Worm (Caenorhabditis elegans): ENCODE data around the gene F20G2.2.

Gene F20G2.2

DNA sequence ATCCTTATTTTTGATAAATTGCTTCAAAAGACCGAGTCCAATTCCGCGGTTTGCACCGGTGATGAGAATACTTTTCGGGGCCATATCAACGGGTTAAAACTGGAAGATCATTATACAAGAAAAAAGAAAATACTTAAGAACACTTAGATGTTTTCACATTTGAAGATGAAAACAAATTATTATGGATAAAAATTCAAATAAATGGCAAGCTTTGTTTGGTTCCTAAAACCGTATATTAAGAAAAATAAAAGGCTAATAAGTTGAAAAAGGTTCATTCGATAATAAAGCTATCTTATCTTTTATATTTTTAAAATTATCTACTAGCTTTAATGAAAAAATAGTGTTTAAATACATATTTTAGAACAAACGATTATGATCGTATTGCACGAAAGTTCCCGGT is 2.7 kb downstream of the F20G2.2 start, which contains the start of gene F20G2.1:
F20G2.1 (minus strand) TSS at position 101 of the 400 bp plus-strand sequence.
- TF ChIP-seq lin-35 (GFP tag; optimal IDR thresholded peaks at IDR 0.05) (no peak), jun-1 (tag; optimal IDR thresholded peaks at IDR 0.05) (no peak), lir-3 (tag; optimal IDR thresholded peaks at IDR 0.05; ENCODE audit: poor library complexity) (no peak)

DNA sequence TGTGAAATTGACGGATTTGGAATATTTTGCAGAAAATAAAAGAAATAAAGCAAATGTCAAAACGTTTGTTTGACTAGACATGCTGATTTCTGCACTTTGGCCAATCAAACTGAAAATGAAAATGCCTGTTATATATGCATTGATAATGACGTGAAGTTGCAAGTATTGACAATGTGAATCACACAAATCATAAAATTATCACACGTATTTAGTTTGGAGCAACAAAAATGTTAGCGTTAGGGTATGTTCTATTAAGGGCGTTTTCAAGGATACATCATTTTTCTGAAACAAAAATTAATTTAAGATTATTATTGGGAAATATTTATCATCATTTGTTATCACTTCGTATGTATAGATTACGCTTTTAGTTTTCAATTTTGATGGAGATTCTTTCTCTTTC is 4.4 kb downstream of the F20G2.2 start, which contains the start of gene cld-9:
cld-9 (minus strand) TSS at position 81 of the 400 bp plus-strand sequence.
- TF ChIP-seq nhr-77 (tag; optimal IDR thresholded peaks at IDR 0.05) = no peak
- TF ChIP-seq C34B4.2 (tag; optimal IDR thresholded peaks at IDR 0.05) = no peak
- TF ChIP-seq elt-2 (tag; optimal IDR thresholded peaks at IDR 0.05) = peak; percentile 41
- no peak for TF ChIP-seq hlh-17 (GFP tag; optimal IDR thresholded peaks at IDR 0.05; ENCODE audit: borderline replicate concordance)
- TF ChIP-seq lir-3 (tag; optimal IDR thresholded peaks at IDR 0.05; ENCODE audit: poor library complexity) = no peak
- no peak for TF ChIP-seq lin-14 (GFP tag; optimal IDR thresholded peaks at IDR 0.05)
- TF ChIP-seq mdl-1 (tag; optimal IDR thresholded peaks at IDR 0.05) = no peak
- TF ChIP-seq mab-9 (GFP tag; IDR thresholded peaks at IDR 0.05) = no peak

DNA sequence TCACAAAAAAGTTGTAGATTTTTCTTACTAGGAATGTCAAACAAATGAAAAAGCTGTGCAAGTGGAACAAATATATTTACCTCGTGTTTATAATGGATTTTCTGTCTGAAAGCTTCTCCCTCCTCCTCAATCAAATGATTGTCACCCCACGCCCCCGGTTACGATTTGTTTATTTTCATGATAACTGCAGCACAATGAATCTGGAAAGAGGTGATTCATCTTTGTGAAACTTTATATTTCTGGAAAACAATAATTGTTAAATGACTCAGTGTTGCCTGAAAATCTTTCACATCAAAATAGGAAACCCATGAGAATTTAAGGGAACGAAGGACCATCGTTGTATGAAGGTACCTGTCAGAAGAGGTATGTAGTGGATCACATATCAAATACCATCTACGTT is 7.6 kb downstream of the F20G2.2 start, which contains the start of gene F35E12.10:
F35E12.10 (minus strand) TSS at position 101 of the 400 bp plus-strand sequence.
- no peak for TF ChIP-seq pag-3 (tag; optimal IDR thresholded peaks at IDR 0.05; ENCODE audit: borderline replicate concordance, insufficient read depth)

DNA sequence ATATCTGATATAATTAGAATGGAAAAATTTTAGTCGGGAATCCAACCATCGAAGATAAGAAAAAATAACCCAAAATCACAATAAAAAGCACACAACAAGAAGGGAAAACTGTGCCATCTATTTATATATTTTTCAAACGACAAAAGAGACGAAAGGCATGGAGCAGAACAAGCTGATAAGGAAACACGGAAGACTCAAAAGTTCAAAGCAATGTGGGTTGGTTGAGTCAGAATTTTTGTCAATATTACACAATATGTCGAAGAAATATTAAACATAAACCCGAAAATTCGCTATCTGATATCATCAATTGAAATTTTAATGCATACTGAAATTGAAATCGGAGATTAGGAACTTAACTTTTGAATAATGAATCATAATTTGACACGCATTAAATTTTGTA is 11.3 kb downstream of the F20G2.2 start, which contains the start of gene F35E12.9:
F35E12.9 (minus strand) TSS at position 227 of the 400 bp plus-strand sequence.
- TF ChIP-seq pax-3 (tag; optimal IDR thresholded peaks at IDR 0.05) = peak; percentile 55
- TF ChIP-seq lin-35 (GFP tag; optimal IDR thresholded peaks at IDR 0.05) = no peak
- TF ChIP-seq mep-1 (tag; optimal IDR thresholded peaks at IDR 0.05) = no peak
- no peak for TF ChIP-seq unc-62 (GFP tag; optimal IDR thresholded peaks at IDR 0.05)
- TF ChIP-seq elt-2 (tag; optimal IDR thresholded peaks at IDR 0.05) = peak; percentile 78

DNA sequence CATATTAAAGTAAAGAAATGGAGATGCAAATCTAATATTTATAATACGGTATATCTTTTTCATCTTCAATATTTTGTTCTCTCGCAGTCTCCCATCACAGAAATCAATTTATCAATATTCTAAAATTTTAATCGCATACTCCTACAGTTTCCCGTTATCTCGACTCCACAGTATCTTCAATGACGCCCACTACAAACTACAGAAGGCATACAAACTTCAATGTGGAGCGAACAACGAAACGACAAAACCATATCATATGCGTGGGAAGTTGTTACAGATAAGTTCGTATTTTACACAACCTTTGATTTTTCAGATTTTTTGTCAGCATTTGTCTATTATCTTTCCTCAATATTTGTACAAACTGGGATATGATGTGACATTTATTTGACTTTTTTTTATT is 16.3 kb downstream of the F20G2.2 start:
- TF ChIP-seq nhr-20 (tag; optimal IDR thresholded peaks at IDR 0.05) (peak; percentile 21), sup-37 (GFP tag; optimal IDR thresholded peaks at IDR 0.05) (no peak), ces-1 (GFP tag; optimal IDR thresholded peaks at IDR 0.05) (no peak), pax-3 (tag; optimal IDR thresholded peaks at IDR 0.05) (peak; percentile 3), elt-2 (tag; optimal IDR thresholded peaks at IDR 0.05) (peak; percentile 67), ama-1 (optimal IDR thresholded peaks at IDR 0.05) (no peak), efl-1 (optimal IDR thresholded peaks at IDR 0.05) (no peak), efl-1 (GFP tag; optimal IDR thresholded peaks at IDR 0.05 in 1 of 2) (peak in 1 of 2 experiments; percentile 3)

DNA sequence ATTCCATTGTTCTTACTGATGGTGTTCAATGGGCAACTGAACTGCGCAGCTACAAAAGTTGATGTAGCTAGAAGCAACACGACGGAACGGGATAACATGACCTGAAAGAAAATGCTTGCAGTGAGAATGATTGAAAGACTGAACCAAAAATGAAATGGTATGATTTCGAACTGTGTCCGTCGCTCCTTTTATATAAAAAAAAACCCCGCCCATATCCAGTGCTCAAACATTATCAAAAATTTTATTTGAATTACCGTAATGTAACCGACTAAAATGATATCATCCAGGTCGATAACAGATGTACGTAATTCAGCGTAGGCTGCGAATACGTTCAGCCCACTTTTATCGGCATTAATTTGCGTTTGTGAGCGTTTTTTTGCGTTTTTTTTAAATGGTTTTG is 17.8 kb downstream of the F20G2.2 start, which contains the start of gene irg-5:
irg-5 (minus strand) TSS at position 101 of the 400 bp plus-strand sequence.
- TF ChIP-seq efl-1 (optimal IDR thresholded peaks at IDR 0.05) (no peak), efl-1 (GFP tag; optimal IDR thresholded peaks at IDR 0.05 in 1 of 2) (no peak), nhr-76 (tag; optimal IDR thresholded peaks at IDR 0.05) (no peak), nhr-71 (tag; optimal IDR thresholded peaks at IDR 0.05) (no peak), jun-1 (tag; optimal IDR thresholded peaks at IDR 0.05) (no peak), nhr-85 (tag) (no peak), alr-1 (tag; optimal IDR thresholded peaks at IDR 0.05; ENCODE audit: borderline replicate concordance) (no peak), nhr-20 (tag; optimal IDR thresholded peaks at IDR 0.05) (no peak)

DNA sequence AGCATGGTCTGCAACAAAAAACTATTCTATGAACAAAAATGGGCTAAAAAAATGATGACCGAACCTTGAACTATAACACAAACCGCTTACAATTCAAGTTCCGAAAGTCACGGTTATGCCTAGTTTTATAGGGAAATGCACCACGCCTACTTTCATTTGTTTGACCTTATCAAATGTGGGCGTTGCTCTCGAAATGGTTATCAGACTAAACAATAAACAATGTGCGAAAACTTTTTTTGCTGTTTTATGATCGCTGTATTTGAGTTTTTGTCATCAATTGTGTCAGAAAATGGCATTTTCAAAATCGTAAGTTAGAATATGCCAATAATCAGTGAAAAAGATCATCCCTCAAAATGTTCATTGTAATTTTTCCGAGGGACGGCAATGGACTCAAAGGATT is 20.1 kb downstream of the F20G2.2 start, which contains the start of gene F35E12.6:
F35E12.6 (minus strand) TSS at position 101 of the 400 bp plus-strand sequence.
- peak; percentile 37 for TF ChIP-seq elt-2 (tag; optimal IDR thresholded peaks at IDR 0.05)
- TF ChIP-seq C16A3.4 (tag; optimal IDR thresholded peaks at IDR 0.05) = no peak
- TF ChIP-seq fkh-8 (tag; optimal IDR thresholded peaks at IDR 0.05) = no peak

DNA sequence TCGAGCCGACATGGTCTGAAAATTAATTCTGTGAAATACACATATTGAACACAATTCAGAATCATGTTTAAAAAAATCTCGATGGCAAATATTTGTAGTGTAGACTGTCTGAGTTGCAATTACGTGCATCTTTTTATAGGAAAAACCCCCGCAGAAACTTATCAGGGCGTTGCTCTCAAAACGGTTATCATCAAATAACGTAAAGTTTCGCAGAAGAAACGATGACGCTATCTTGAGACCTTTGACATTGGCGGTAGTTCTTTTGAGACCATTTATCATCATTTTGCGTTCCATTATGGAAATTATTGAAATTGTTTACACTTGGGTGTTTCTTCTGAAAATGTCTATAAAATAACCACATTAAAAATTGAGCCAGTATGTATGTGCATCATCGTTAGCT is 25.4 kb downstream of the F20G2.2 start, which contains the start of gene dct-17:
dct-17 (minus strand) TSS at position 23 of the 400 bp plus-strand sequence.
- TF ChIP-seq elt-2 (tag; optimal IDR thresholded peaks at IDR 0.05) (peak; percentile 24), pax-3 (tag; optimal IDR thresholded peaks at IDR 0.05) (peak; percentile 12), pqm-1 (tag; optimal IDR thresholded peaks at IDR 0.05) (peak; percentile 3), ama-1 (optimal IDR thresholded peaks at IDR 0.05) (no peak), unc-30 (tag; optimal IDR thresholded peaks at IDR 0.05) (no peak)
